Fruit fly (Drosophila melanogaster) ovary, adult (tissue): ENCODE data around the gene CG7966.
A peak's percentile ranks its signal among the peaks of the same experiment; 100 is the strongest.

Experiments used
- CG17801 ChIP-seq: fragments of 200-800 bp; optimal IDR thresholded peaks from 2 replicates; lab custom pipeline; 2019; ENCODE audit warnings: missing biosample characterization, mild to moderate bottlenecking, missing genetic modification characterization, moderate library complexity; ENCODE audit not compliant: partially characterized antibody

The CG7966 gene

dm6 chr3R:13063746-13064592, 12.7 kb upstream of the CG7966 start:
- TF ChIP-seq CG17801: no peak

DNA sequence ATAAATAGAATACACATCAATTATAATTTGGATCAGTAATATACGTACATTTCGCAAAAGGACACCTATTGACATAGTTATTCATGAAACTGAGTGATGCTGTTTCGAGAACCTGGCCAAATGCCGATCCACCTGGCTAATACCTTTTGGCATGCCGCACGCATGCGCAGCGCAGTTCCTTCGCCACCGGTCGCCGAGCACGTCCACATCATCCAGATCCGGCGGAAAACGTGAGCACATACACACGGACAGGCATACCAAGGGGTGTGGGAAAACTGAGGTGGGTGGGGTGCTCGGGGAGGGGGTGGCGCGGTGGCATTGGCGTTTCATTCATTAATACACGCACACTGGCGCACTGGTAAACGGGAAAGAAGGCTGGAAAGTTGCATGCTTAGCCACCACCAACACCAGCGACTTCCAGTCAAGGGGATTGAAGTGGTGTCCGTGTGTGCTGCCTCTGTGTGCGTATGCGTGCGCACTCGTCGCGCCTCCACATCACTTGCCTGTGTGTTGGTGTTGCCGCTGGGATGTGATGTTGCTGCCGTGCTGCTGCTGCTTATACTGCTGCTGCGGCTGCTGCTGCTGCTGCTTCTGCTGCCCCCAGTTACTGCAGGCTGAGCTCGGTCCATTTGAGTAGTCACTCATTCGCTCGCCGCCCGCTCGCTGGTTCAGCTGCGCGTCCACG, 6.0 kb upstream of the CG7966 start, which contains the start of gene sim:
sim (plus strand) TSS at position 635 of the 685 bp plus-strand sequence.
- TF ChIP-seq CG17801: no peak

DNA sequence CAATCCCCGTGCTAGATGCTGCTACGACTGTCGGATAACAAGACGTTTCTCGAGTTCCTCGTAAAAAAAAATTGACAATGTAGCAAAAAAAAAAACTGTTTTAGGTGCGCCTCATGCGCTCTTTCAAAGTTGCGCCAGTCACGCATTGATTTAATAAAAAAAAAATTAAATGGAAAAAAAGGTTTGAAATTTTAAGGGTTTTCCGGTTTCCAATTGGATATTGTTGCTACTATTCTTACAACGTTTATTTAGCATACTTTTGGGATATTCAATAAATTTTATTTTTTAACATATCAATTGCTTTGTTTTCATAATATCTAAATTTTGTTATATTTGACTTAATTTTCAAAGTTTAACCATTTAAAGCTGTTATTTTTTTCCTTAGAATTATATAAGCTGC, 5.3 kb upstream of the CG7966 start:
- TF ChIP-seq CG17801: no peak

- TF ChIP-seq CG17801: no peak
Measured at dm6 chr3R:13051942-13052693, 865 bp upstream of the CG7966 start, which contains the start of gene pic. pic (plus strand) TSS chr3R:13052245.

dm6 chr3R:13047431-13047830, 3.8 kb downstream of the CG7966 start, which contains the start of gene CG31157:
CG31157 (plus strand) TSS chr3R:13047731.
- no peak for TF ChIP-seq CG17801

- no peak for TF ChIP-seq CG17801
Measured at dm6 chr3R:13044459-13044858, 6.8 kb downstream of the CG7966 start, which contains the start of gene Hsc70-2. Hsc70-2 (plus strand) TSS chr3R:13044759.

DNA sequence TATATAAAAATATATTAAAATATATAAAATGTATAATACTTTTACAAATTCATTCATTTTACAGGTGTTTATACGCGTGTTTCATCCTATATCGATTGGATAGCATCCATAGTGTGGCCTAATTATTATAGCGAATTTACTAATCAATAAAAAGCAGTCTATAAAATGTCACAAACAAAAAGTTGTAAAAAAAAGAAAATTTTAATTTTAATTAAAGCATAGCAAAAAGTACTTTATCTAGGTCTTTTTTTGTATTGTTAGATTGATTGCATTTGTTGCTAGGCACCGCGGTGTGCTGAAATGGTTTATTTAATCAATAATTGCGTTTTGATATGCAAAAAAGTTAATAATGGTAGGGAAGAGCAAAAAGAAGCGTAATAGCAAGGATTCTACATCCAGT, 7.4 kb downstream of the CG7966 start, which contains the start of gene CG45122:
CG45122 (plus strand) TSS at position 301 of the 400 bp plus-strand sequence.
- TF ChIP-seq CG17801: no peak

- TF ChIP-seq CG17801: no peak
Measured at dm6 chr3R:13042258-13043032, 8.8 kb downstream of the CG7966 start, which contains the start of gene snk. snk (minus strand) TSS chr3R:13042770.

- TF ChIP-seq CG17801: no peak
Measured at dm6 chr3R:13041750-13042149, 9.5 kb downstream of the CG7966 start, which contains the start of gene CG11670. CG11670 (plus strand) TSS chr3R:13042050.

DNA sequence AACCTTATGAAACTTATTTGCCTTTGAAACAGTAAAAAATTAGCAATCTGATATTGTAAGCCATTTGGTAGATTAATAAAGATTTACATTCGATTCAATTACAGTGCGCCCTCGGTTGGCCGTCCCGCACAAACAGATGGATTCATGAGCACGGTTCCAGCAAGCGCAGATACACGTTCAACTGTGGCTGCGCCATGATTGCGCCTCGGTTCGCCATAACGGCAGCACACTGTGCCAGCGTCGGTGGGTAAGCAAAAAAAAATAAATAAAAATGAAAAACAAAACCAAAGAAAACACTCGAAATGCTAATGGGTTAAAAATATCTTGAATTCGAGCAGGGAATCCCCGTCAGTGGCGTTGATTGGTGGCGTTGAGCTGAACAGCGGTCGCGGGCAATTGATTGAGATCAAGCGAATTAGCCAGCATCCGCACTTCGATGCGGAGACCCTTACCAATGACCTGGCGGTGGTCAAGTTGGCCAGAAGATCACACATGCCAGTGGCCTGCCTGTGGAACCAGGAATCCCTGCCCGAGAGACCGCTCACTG, 12.1 kb downstream of the CG7966 start:
- TF ChIP-seq CG17801: no peak

DNA sequence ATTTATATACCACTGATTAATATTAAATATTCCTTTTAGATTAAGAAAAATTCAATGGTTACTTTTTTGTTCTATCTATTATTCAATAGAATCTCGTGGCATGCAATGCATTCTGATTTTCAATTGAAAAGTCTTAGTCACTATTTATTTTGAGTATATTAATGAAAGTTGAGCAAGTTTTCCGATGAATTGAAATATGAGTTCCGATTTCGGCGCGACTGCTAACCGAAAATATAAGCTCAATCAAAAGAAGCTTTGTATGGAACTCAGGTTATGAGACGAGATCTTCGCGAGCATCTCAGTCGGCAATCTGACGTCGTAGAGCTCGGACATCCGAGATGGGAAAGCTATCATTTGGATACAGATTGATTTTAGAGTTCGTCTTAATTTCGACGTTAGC, 13.2 kb downstream of the CG7966 start, which contains the start of gene CG11668:
CG11668 (plus strand) TSS at position 301 of the 400 bp plus-strand sequence.
- no peak for TF ChIP-seq CG17801

DNA sequence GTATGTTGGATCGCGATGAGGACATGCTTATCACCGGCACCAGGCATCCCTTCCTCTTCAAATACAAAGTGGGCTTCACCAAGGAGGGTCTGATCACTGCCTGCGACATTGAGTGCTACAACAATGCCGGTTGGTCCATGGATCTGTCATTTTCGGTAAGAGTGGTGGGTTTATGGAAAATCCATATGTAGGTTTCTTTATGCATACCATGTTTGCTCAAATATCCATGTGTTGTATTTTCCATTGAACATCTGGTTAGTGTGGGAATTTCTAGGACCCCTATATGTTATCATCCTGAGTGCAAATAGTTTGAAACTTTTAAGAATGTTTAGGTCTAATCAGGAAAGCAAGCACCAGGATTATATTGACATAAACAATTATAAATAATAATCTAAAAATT, 15.2 kb downstream of the CG7966 start:
- no peak for TF ChIP-seq CG17801

DNA sequence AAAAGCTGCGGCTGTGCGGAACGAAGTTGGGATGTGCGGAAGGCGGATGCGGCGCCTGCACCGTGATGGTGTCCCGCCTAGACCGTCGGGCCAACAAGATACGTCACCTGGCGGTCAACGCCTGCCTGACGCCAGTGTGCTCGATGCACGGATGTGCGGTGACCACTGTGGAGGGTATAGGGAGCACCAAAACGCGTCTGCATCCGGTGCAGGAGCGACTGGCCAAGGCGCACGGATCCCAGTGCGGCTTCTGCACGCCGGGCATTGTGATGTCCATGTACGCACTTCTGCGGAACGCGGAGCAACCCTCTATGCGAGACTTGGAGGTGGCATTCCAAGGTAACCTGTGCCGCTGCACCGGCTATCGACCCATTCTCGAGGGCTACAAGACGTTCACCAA, 17.6 kb downstream of the CG7966 start:
- TF ChIP-seq CG17801: no peak

DNA sequence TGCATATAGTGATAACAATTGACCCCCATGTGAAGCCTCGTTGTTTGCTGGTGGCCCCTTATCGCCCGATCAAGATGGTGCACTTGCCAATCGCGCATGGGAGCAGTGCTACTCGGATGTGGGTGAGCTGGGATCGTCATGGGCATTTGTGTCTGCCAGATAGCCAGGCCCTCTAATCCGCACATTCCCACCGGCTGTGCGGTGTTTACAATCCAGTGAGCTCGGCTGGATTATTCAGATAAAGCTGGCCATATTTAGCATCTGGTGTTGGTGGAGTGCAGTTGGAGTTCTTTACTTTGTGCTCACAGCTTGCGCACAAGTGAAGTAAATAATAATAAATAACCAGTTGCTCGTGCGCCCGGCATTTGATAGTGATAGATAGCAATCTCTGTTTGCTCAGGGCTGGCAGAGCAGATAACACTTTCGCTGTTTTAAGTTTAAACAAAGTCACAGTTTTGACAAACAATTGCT, 18.2 kb downstream of the CG7966 start:
- peak; percentile 34 for TF ChIP-seq CG17801

dm6 chr3R:13032323-13032722, 18.9 kb downstream of the CG7966 start, which contains the start of gene ry:
ry (plus strand) TSS chr3R:13032528.
- no peak for TF ChIP-seq CG17801
